Worm (Caenorhabditis elegans): Measurements from ENCODE around the gene C44H4.8.

DNA sequence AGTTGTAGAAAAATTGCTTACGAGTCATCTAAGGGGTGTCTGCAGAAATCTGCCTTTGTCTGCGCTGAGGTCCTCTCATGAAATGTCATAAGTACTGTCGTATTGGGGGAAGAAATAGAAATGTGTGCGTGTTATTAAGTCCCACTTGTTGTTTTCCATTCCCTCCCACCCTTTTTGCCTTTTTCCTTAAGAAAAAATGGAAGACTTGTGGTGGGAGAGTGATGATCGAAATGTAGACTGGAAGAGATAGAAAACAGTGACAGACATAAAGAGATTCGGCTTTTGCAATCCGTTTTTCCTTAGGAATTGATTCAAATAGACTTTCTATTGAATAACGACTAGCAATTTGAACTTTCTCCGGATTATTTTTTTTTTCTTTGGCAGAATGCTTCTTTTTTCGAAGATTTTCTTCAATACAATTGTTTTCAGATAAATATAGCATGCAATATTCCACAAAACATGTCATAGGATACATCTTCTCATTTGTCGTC, 45.2 kb upstream of the C44H4.8 start, which contains the start of gene ram-5:
- TF ChIP-seq him-1 (tag; optimal IDR thresholded peaks at IDR 0.05) (no peak), dao-5 (tag; optimal IDR thresholded peaks at IDR 0.05) (no peak)
